Fruit fly (Drosophila melanogaster): ENCODE measurements around the gene CG31142.

CG31142 gene

dm6 chr3R:23958091-23958838 lies 29.2 kb downstream of the CG31142 start, which contains the start of the genes GluProRS and AP-1sigma (continued):
- TF ChIP-seq CG17568 (GFP tag; optimal IDR thresholded peaks at IDR 0.05) (no peak), pum (GFP tag; optimal IDR thresholded peaks at IDR 0.05) (peak; percentile 88), CG6254 (GFP tag; optimal IDR thresholded peaks at IDR 0.05) (peak; percentile 66), ab (GFP tag; optimal IDR thresholded peaks at IDR 0.05) (peak; percentile 55), jigr1 (GFP tag; IDR thresholded peaks at IDR 0.05) (peak; percentile 89), Hmx (GFP tag; optimal IDR thresholded peaks at IDR 0.05) (no peak), ttk (GFP tag; IDR thresholded peaks at IDR 0.05) (peak; percentile 95), CG10321 (GFP tag; IDR thresholded peaks at IDR 0.05) (peak; percentile 59), zfh2 (GFP tag; optimal IDR thresholded peaks at IDR 0.05) (peak; percentile 92), sisA (GFP tag; IDR thresholded peaks at IDR 0.05) (peak; percentile 97), GATAe (GFP tag; conservative IDR thresholded peaks at IDR 0.05) (peak; percentile 83), Sox102F (GFP tag; optimal IDR thresholded peaks at IDR 0.05) (peak; percentile 90), CG12155 (GFP tag; optimal IDR thresholded peaks at IDR 0.05) (peak; percentile 92), BtbVII (GFP tag; optimal IDR thresholded peaks at IDR 0.05) (peak; percentile 39), Trl (optimal IDR thresholded peaks at IDR 0.05) (no peak), Trl (GFP tag; optimal IDR thresholded peaks at IDR 0.05) (peak; percentile 83), CG12744 (GFP tag; optimal IDR thresholded peaks at IDR 0.05) (peak; percentile 62), wdn (GFP tag; IDR thresholded peaks at IDR 0.05) (peak; percentile 89), Antp (GFP tag; optimal IDR thresholded peaks at IDR 0.05) (peak; percentile 74), pita (GFP tag; optimal IDR thresholded peaks at IDR 0.05) (no peak), CG7928 (GFP tag; optimal IDR thresholded peaks at IDR 0.05) (peak; percentile 44), CG31224 (GFP tag; IDR thresholded peaks at IDR 0.05) (peak; percentile 91), D19B (GFP tag; optimal IDR thresholded peaks at IDR 0.05) (peak; percentile 67), Gsc (GFP tag; IDR thresholded peaks at IDR 0.05) (peak; percentile 93), HLHmδ (GFP tag; optimal IDR thresholded peaks at IDR 0.05) (no peak), Dad (GFP tag; optimal IDR thresholded peaks at IDR 0.05) (peak; percentile 86), insv (GFP tag; optimal IDR thresholded peaks at IDR 0.05) (peak in 1 of 2 experiments; percentile 30), gem (tag; optimal IDR thresholded peaks at IDR 0.05) (peak; percentile 95), CG15073 (GFP tag; optimal IDR thresholded peaks at IDR 0.05) (peak; percentile 48), gce (GFP tag; IDR thresholded peaks at IDR 0.05) (peak; percentile 87), CG18011 (GFP tag; optimal IDR thresholded peaks at IDR 0.05) (peak; percentile 67), btn (GFP tag; optimal IDR thresholded peaks at IDR 0.05) (peak; percentile 42), sqz (GFP tag; optimal IDR thresholded peaks at IDR 0.05) (peak; percentile 12), CG6272 (GFP tag; IDR thresholded peaks at IDR 0.05) (peak; percentile 95), CG2120 (GFP tag; optimal IDR thresholded peaks at IDR 0.05) (peak; percentile 94), ato (GFP tag; IDR thresholded peaks at IDR 0.05; ENCODE audit: partially characterized antibody) (peak; percentile 67), H15 (GFP tag; IDR thresholded peaks at IDR 0.05) (peak; percentile 94), dmrt11E (tag; optimal IDR thresholded peaks at IDR 0.05) (peak; percentile 89), CG10565 (GFP tag; optimal IDR thresholded peaks at IDR 0.05) (peak; percentile 53), CG12391 (tag; optimal IDR thresholded peaks at IDR 0.05) (peak; percentile 93), CG7357 (GFP tag; IDR thresholded peaks at IDR 0.05) (peak; percentile 91), Jarid2 (GFP tag; optimal IDR thresholded peaks at IDR 0.05) (peak; percentile 58), klu (GFP tag; IDR thresholded peaks at IDR 0.05) (peak; percentile 94), CG2199 (GFP tag; IDR thresholded peaks at IDR 0.05) (peak; percentile 92), Dp (GFP tag; optimal IDR thresholded peaks at IDR 0.05) (peak; percentile 14), CG4404 (GFP tag; IDR thresholded peaks at IDR 0.05) (peak; percentile 96), kni (GFP tag; optimal IDR thresholded peaks at IDR 0.05) (peak; percentile 51), emc (GFP tag; optimal IDR thresholded peaks at IDR 0.05) (peak; percentile 77), sens-2 (GFP tag; IDR thresholded peaks at IDR 0.05) (peak; percentile 94), mld (GFP tag; IDR thresholded peaks at IDR 0.05; ENCODE audit: partially characterized antibody) (peak; percentile 86; the same call in 2 of the 3 replicates)

Data from whole organism, embryonic.